Fruit fly (Drosophila melanogaster) whole organism, embryonic: Measurements from ENCODE around the gene mRpS10.

ENCODE experiments used
- Bgb ChIP-seq: fragments of 200-800 bp; sonication (Bioruptor generic); IDR thresholded peaks from 2 replicates; pipeline ENCODE4 v1.3.6; 2022; ENCODE audit warnings: missing biosample characterization, missing genetic modification characterization; ENCODE audit not compliant: partially characterized antibody
- Blimp-1 ChIP-seq: fragments of 200-800 bp; sonication (Bioruptor generic); optimal IDR thresholded peaks from 3 replicates; lab custom pipeline; 2018; ENCODE audit warnings: missing biosample characterization, missing genetic modification characterization, mild to moderate bottlenecking, moderate library complexity, missing genetic modification reagents
- CG10267 ChIP-seq: fragments of 200-800 bp; sonication (Bioruptor generic); optimal IDR thresholded peaks from 2 replicates; lab custom pipeline; 2018; ENCODE audit warnings: missing biosample characterization, mild to moderate bottlenecking, missing genetic modification characterization, moderate library complexity
- CG11093 ChIP-seq: fragments of 200-800 bp; sonication (Bioruptor generic); IDR thresholded peaks from 3 replicates; pipeline ENCODE4 v1.3.6; 2022; ENCODE audit warnings: missing biosample characterization, missing genetic modification characterization
- CG11504 ChIP-seq: fragments of 200-800 bp; sonication (Bioruptor generic); optimal IDR thresholded peaks from 3 replicates; lab custom pipeline; 2019; ENCODE audit warnings: missing biosample characterization, mild to moderate bottlenecking, missing genetic modification characterization, moderate library complexity
- CG12104 ChIP-seq: fragments of 200-800 bp; sonication (Bioruptor generic); optimal IDR thresholded peaks from 3 replicates; lab custom pipeline; 2016; ENCODE audit warnings: missing biosample characterization, missing genetic modification characterization
- CG12219 ChIP-seq: fragments of 200-800 bp; sonication (Bioruptor generic); optimal IDR thresholded peaks from 3 replicates; lab custom pipeline; 2018; ENCODE audit warnings: missing biosample characterization, mild to moderate bottlenecking, missing genetic modification characterization
- CG13775 ChIP-seq: fragments of 200-800 bp; sonication (Bioruptor generic); optimal IDR thresholded peaks from 3 replicates; lab custom pipeline; 2017; ENCODE audit warnings: missing biosample characterization, mild to moderate bottlenecking, missing genetic modification characterization
- CG15514 ChIP-seq: fragments of 200-800 bp; sonication (Bioruptor generic); optimal IDR thresholded peaks from 3 replicates; lab custom pipeline; 2017; ENCODE audit warnings: missing biosample characterization, missing genetic modification characterization, mild to moderate bottlenecking, moderate library complexity, missing genetic modification reagents
- CG17186 ChIP-seq: fragments of 200-800 bp; sonication (Bioruptor generic); optimal IDR thresholded peaks from 3 replicates; lab custom pipeline; 2017; ENCODE audit warnings: missing biosample characterization, missing genetic modification reagents, missing genetic modification characterization
- CG17359 ChIP-seq: fragments of 200-800 bp; sonication (Bioruptor generic); optimal IDR thresholded peaks from 3 replicates; lab custom pipeline; 2018; ENCODE audit warnings: missing biosample characterization, mild to moderate bottlenecking, missing genetic modification characterization, moderate library complexity
- CG17912 ChIP-seq: fragments of 200-800 bp; sonication (Bioruptor generic); optimal IDR thresholded peaks from 2 replicates; lab custom pipeline; 2018; ENCODE audit warnings: missing biosample characterization, mild to moderate bottlenecking, missing genetic modification characterization
- CG2712 ChIP-seq: fragments of 200-800 bp; optimal IDR thresholded peaks from 3 replicates; lab custom pipeline; 2019; ENCODE audit warnings: missing biosample characterization, mild to moderate bottlenecking, missing genetic modification characterization, moderate library complexity
- CG2889 ChIP-seq: fragments of 200-800 bp; sonication (Bioruptor generic); IDR thresholded peaks from 3 replicates; pipeline ENCODE4 v1.3.6; 2022; ENCODE audit warnings: missing biosample characterization, missing genetic modification characterization
- CG30403 ChIP-seq: fragments of 200-800 bp; sonication (Bioruptor generic); optimal IDR thresholded peaks from 3 replicates; lab custom pipeline; 2016; ENCODE audit warnings: missing biosample characterization, missing genetic modification characterization
- CG34224 ChIP-seq: fragments of 200-800 bp; sonication (Bioruptor generic); IDR thresholded peaks from 3 replicates; pipeline ENCODE4 v1.3.6; 2022; ENCODE audit warnings: missing biosample characterization, missing genetic modification characterization; ENCODE audit not compliant: partially characterized antibody
- CG4404 ChIP-seq: fragments of 200-800 bp; sonication (Bioruptor generic); IDR thresholded peaks from 2 replicates; pipeline ENCODE4 v1.3.6; 2022; ENCODE audit warnings: missing biosample characterization, missing genetic modification characterization
- CG4617 ChIP-seq: fragments of 200-800 bp; sonication (Bioruptor generic); optimal IDR thresholded peaks from 3 replicates; lab custom pipeline; 2016; ENCODE audit warnings: missing biosample characterization, missing genetic modification characterization, borderline replicate concordance
- CG4707 ChIP-seq: fragments of 200-800 bp; sonication (Bioruptor generic); optimal IDR thresholded peaks from 2 replicates; lab custom pipeline; 2018; ENCODE audit warnings: missing biosample characterization, mild to moderate bottlenecking, missing genetic modification characterization, moderate library complexity
- CG7357 ChIP-seq: fragments of 200-800 bp; sonication (Bioruptor generic); IDR thresholded peaks from 3 replicates; pipeline ENCODE4 v1.3.6; 2022; ENCODE audit warnings: missing biosample characterization, missing genetic modification characterization
- CG7786 ChIP-seq: fragments of 200-800 bp; sonication (Bioruptor generic); optimal IDR thresholded peaks from 2 replicates; lab custom pipeline; 2016; ENCODE audit warnings: missing biosample characterization, missing genetic modification characterization
- CG7928 ChIP-seq: fragments of 200-800 bp; sonication (Bioruptor generic); optimal IDR thresholded peaks from 2 replicates; lab custom pipeline; 2017; ENCODE audit warnings: missing biosample characterization, mild to moderate bottlenecking, missing genetic modification characterization
- CG9215 ChIP-seq: fragments of 200-800 bp; sonication (Bioruptor generic); IDR thresholded peaks from 2 replicates; pipeline ENCODE4 v1.3.6; 2022; ENCODE audit warnings: missing biosample characterization, missing genetic modification characterization
- CG9797 ChIP-seq: fragments of 200-800 bp; sonication (Bioruptor generic); optimal IDR thresholded peaks from 3 replicates; lab custom pipeline; 2018; ENCODE audit warnings: missing biosample characterization, mild to moderate bottlenecking, missing genetic modification characterization
- Gsc ChIP-seq: fragments of 200-800 bp; sonication (Bioruptor generic); IDR thresholded peaks from 2 replicates; pipeline ENCODE4 v1.3.6; 2022; ENCODE audit warnings: missing biosample characterization, missing genetic modification characterization
- HLH54F ChIP-seq: fragments of 200-800 bp; sonication (Bioruptor generic); optimal IDR thresholded peaks from 3 replicates; lab custom pipeline; 2016; ENCODE audit warnings: missing biosample characterization, missing genetic modification characterization
- HmgZ ChIP-seq: fragments of 200-800 bp; sonication (Bioruptor generic); optimal IDR thresholded peaks from 2 replicates; lab custom pipeline; 2018; ENCODE audit warnings: missing biosample characterization, mild to moderate bottlenecking, missing genetic modification characterization
- Med ChIP-seq: fragments of 200-800 bp; sonication (Bioruptor generic); peaks from one replicate; lab custom pipeline; 2016; ENCODE audit warnings: missing biosample characterization, missing genetic modification characterization, mild to moderate bottlenecking, inconsistent platforms, moderate library complexity
- Nf-YB ChIP-seq: fragments of 200-800 bp; sonication (Bioruptor generic); optimal IDR thresholded peaks from 3 replicates; lab custom pipeline; 2019; ENCODE audit warnings: missing biosample characterization, mild to moderate bottlenecking, missing genetic modification characterization, moderate library complexity
- Ptx1 ChIP-seq: fragments of 200-800 bp; sonication (Bioruptor generic); IDR thresholded peaks from 2 replicates; pipeline ENCODE4 v1.3.6; 2022; ENCODE audit warnings: missing biosample characterization, missing genetic modification characterization
- Scr ChIP-seq: fragments of 200-800 bp; sonication (Bioruptor generic); IDR thresholded peaks from 2 replicates; pipeline ENCODE4 v1.3.6; 2022; ENCODE audit warnings: missing biosample characterization, missing genetic modification characterization; ENCODE audit not compliant: partially characterized antibody
- Sry-δ ChIP-seq: fragments of 200-800 bp; sonication (Bioruptor generic); optimal IDR thresholded peaks from 2 replicates; lab custom pipeline; 2016; ENCODE audit warnings: missing biosample characterization, missing genetic modification characterization
- abd-A ChIP-seq: fragments of 200-800 bp; sonication (Bioruptor generic); optimal IDR thresholded peaks from 3 replicates; lab custom pipeline; 2019; ENCODE audit warnings: missing biosample characterization, mild to moderate bottlenecking, missing genetic modification characterization, moderate library complexity
- br ChIP-seq: fragments of >200 bp; optimal IDR thresholded peaks from 2 replicates; lab custom pipeline; 2017
- cas ChIP-seq: fragments of 200-800 bp; sonication (Bioruptor generic); IDR thresholded peaks from 2 replicates; pipeline ENCODE4 v1.3.6; 2022; ENCODE audit warnings: missing biosample characterization, missing genetic modification characterization
- cato ChIP-seq: fragments of 200-800 bp; sonication (Bioruptor generic); optimal IDR thresholded peaks from 2 replicates; lab custom pipeline; 2016; ENCODE audit warnings: missing biosample characterization, missing genetic modification characterization, borderline replicate concordance
- crc ChIP-seq: fragments of 200-800 bp; sonication (Bioruptor generic); optimal IDR thresholded peaks from 2 replicates; lab custom pipeline; 2016; ENCODE audit warnings: missing biosample characterization, missing genetic modification characterization
- eve ChIP-seq, 2 experiments: fragments of >200 bp; optimal IDR thresholded peaks; 2 replicates each; lab custom pipeline; 2017; ENCODE audit warnings: missing biosample characterization in 2 of 2, missing genetic modification characterization in 2 of 2
- fd64A ChIP-seq: fragments of 200-800 bp; sonication (Bioruptor generic); optimal IDR thresholded peaks from 3 replicates; lab custom pipeline; 2018; ENCODE audit warnings: missing biosample characterization, mild to moderate bottlenecking, missing genetic modification characterization
- gfzf ChIP-seq: fragments of 200-800 bp; sonication (Bioruptor generic); optimal IDR thresholded peaks from 2 replicates; lab custom pipeline; 2016; ENCODE audit warnings: missing biosample characterization, mild to moderate bottlenecking, missing genetic modification characterization, moderate library complexity
- h ChIP-seq: fragments of >200 bp; optimal IDR thresholded peaks from 2 replicates; lab custom pipeline; 2017
- ham ChIP-seq: fragments of 200-800 bp; sonication (Bioruptor generic); IDR thresholded peaks from 2 replicates; pipeline ENCODE4 v1.3.6; 2022; ENCODE audit warnings: missing biosample characterization, missing genetic modification characterization
- knrl ChIP-seq: fragments of 200-800 bp; sonication (Bioruptor generic); IDR thresholded peaks from 3 replicates; pipeline ENCODE4 v1.3.6; 2022; ENCODE audit warnings: missing biosample characterization, missing genetic modification characterization; ENCODE audit not compliant: partially characterized antibody
- rib ChIP-seq: fragments of 200-800 bp; sonication (Bioruptor generic); IDR thresholded peaks from 2 replicates; pipeline ENCODE4 v1.3.6; 2022; ENCODE audit warnings: missing biosample characterization, missing genetic modification characterization
- schlank ChIP-seq: fragments of 200-800 bp; sonication (Bioruptor generic); optimal IDR thresholded peaks from 2 replicates; lab custom pipeline; 2018; ENCODE audit warnings: missing biosample characterization, mild to moderate bottlenecking, missing genetic modification characterization
- stc ChIP-seq: fragments of 200-800 bp; sonication (Bioruptor generic); IDR thresholded peaks from 2 replicates; pipeline ENCODE4 v1.3.6; 2022; ENCODE audit warnings: missing biosample characterization, missing genetic modification characterization
- trh ChIP-seq: fragments of 200-800 bp; sonication (Bioruptor generic); optimal IDR thresholded peaks from 2 replicates; lab custom pipeline; 2016; ENCODE audit warnings: missing biosample characterization, missing genetic modification characterization
- ttk ChIP-seq: fragments of 200-800 bp; sonication (Bioruptor generic); IDR thresholded peaks from 2 replicates; pipeline ENCODE4 v2.1.2; 2022; ENCODE audit warnings: missing biosample characterization, missing genetic modification characterization
- zen2 ChIP-seq: fragments of 200-800 bp; sonication (Bioruptor generic); IDR thresholded peaks from 3 replicates; pipeline ENCODE4 v1.3.6; 2022; ENCODE audit warnings: missing biosample characterization, missing genetic modification characterization; ENCODE audit not compliant: partially characterized antibody

mRpS10 gene

dm6 chr3R:15218824-15219576, 10.5 kb upstream of the mRpS10 start, which contains the start of the genes SIDL and CG12241 (continued):
- TF ChIP-seq CG4617 (peak; percentile 18), CG34224 (peak; percentile 21; the same call in 1 of the 3 replicates), Scr (GFP tag; lab: Robert Waterston, UW) (peak; percentile 42), CG2889 (GFP tag; lab: Robert Waterston, UW) (peak; percentile 48; the same call in 1 of the 3 replicates), CG7357 (peak; percentile 89), eve (GFP tag; optimal IDR thresholded peaks at IDR 0.05; lab: Kevin White, UChicago) (no peak), stc (GFP tag; lab: Robert Waterston, UW) (peak; percentile 91), Bgb (GFP tag; lab: Robert Waterston, UW) (no peak), Blimp-1 (GFP tag; lab: Kevin White, UChicago) (peak; percentile 18), gfzf (GFP tag; lab: Kevin White, UChicago) (peak; percentile 15), fd64A (GFP tag; lab: Kevin White, UChicago) (no peak), knrl (peak; percentile 16; the same call in 1 of the 3 replicates), rib (peak; percentile 91), CG9797 (GFP tag; lab: Kevin White, UChicago) (peak; percentile 23), trh (GFP tag; lab: Kevin White, UChicago) (peak; percentile 66), CG7928 (GFP tag; lab: Kevin White, UChicago) (peak; percentile 85), CG2712 (tag; lab: Kevin White, UChicago) (peak; percentile 86), zen2 (no peak), CG17359 (tag; lab: Kevin White, UChicago) (peak; percentile 83), CG12219 (GFP tag; lab: Kevin White, UChicago) (no peak), CG17912 (GFP tag; lab: Kevin White, UChicago) (no peak), crc (peak; percentile 67), br (lab: Kevin White, UChicago) (no peak), CG10267 (tag; lab: Kevin White, UChicago) (peak; percentile 80), CG13775 (GFP tag; lab: Kevin White, UChicago) (peak; percentile 76), CG11504 (tag; lab: Kevin White, UChicago) (no peak), CG9215 (GFP tag; lab: Robert Waterston, UW) (peak; percentile 90), CG12104 (GFP tag; lab: Kevin White, UChicago) (peak; percentile 66), CG15514 (peak; percentile 85), CG30403 (GFP tag; lab: Kevin White, UChicago) (peak; percentile 85), Sry-δ (GFP tag; lab: Kevin White, UChicago) (peak; percentile 66), cas (GFP tag; lab: Robert Waterston, UW) (peak; percentile 82), HLH54F (GFP tag; lab: Kevin White, UChicago) (peak; percentile 59), CG4404 (GFP tag; lab: Robert Waterston, UW) (peak; percentile 86), Nf-YB (GFP tag; lab: Kevin White, UChicago) (no peak), cato (GFP tag; lab: Kevin White, UChicago) (peak; percentile 17), Gsc (GFP tag; lab: Robert Waterston, UW) (peak; percentile 78), h (no peak), Ptx1 (peak; percentile 96), CG11093 (GFP tag; lab: Robert Waterston, UW) (peak; percentile 91), Med (GFP tag; lab: Kevin White, UChicago) (peak; percentile 97), ttk (peak; percentile 88), CG17186 (no peak), CG4707 (no peak), ham (no peak), schlank (tag; lab: Kevin White, UChicago) (peak; percentile 32), CG7786 (GFP tag; lab: Kevin White, UChicago) (peak; percentile 15), abd-A (tag; lab: Kevin White, UChicago) (no peak), HmgZ (tag; lab: Kevin White, UChicago) (peak; percentile 16)
